Fruit fly (Drosophila melanogaster) whole organism, embryonic: ENCODE results near the gene Fign.
A peak's percentile ranks its signal among the peaks of the same experiment; 100 is the strongest.

Source experiments
- Atf6 ChIP-seq: fragments of 200-800 bp; sonication (Bioruptor generic); IDR thresholded peaks from 2 replicates; pipeline ENCODE4 v1.3.6; 2022; ENCODE audit warnings: missing biosample characterization, missing genetic modification characterization
- C15 ChIP-seq: fragments of 200-800 bp; sonication (Bioruptor generic); IDR thresholded peaks from 3 replicates; pipeline ENCODE4 v1.3.6; 2022; ENCODE audit warnings: missing biosample characterization, missing genetic modification characterization
- CG10462 ChIP-seq: fragments of 200-800 bp; sonication (Bioruptor generic); optimal IDR thresholded peaks from 2 replicates; lab custom pipeline; 2016; ENCODE audit warnings: missing biosample characterization, missing genetic modification characterization
- CG11560 ChIP-seq: fragments of 200-800 bp; sonication (Bioruptor generic); IDR thresholded peaks from 3 replicates; pipeline ENCODE4 v1.3.6; 2022; ENCODE audit warnings: missing biosample characterization, missing genetic modification characterization
- CG12155 ChIP-seq: fragments of 200-800 bp; sonication (Bioruptor generic); optimal IDR thresholded peaks from 3 replicates; lab custom pipeline; 2016; ENCODE audit warnings: missing biosample characterization, missing genetic modification characterization
- CG14667 ChIP-seq: fragments of 200-800 bp; sonication (Bioruptor generic); IDR thresholded peaks from 2 replicates; pipeline ENCODE4 v1.3.6; 2022; ENCODE audit warnings: missing biosample characterization, missing genetic modification characterization
- CG15269 ChIP-seq: fragments of 200-800 bp; sonication (Bioruptor generic); optimal IDR thresholded peaks from 2 replicates; lab custom pipeline; 2018; ENCODE audit warnings: missing biosample characterization, mild to moderate bottlenecking, missing genetic modification characterization, moderate library complexity
- CG15601 ChIP-seq: fragments of 200-800 bp; sonication (Bioruptor generic); optimal IDR thresholded peaks from 3 replicates; lab custom pipeline; 2019; ENCODE audit warnings: missing biosample characterization, mild to moderate bottlenecking, missing genetic modification characterization, moderate library complexity
- CG1602 ChIP-seq: fragments of 200-800 bp; sonication (Bioruptor generic); optimal IDR thresholded peaks from 3 replicates; lab custom pipeline; 2016; ENCODE audit warnings: missing biosample characterization, missing genetic modification characterization
- CG18619 ChIP-seq: fragments of 200-800 bp; sonication (Bioruptor generic); optimal IDR thresholded peaks from 3 replicates; lab custom pipeline; 2017; ENCODE audit warnings: missing biosample characterization, mild to moderate bottlenecking, missing genetic modification characterization
- CG2202 ChIP-seq: fragments of 200-800 bp; sonication (Bioruptor generic); optimal IDR thresholded peaks from 2 replicates; lab custom pipeline; 2018; ENCODE audit warnings: missing biosample characterization, mild to moderate bottlenecking, missing genetic modification characterization
- CG32767 ChIP-seq: fragments of 200-800 bp; sonication (Bioruptor generic); IDR thresholded peaks from 2 replicates; pipeline ENCODE4 v1.3.6; 2022; ENCODE audit warnings: missing biosample characterization, missing genetic modification characterization
- CG3407 ChIP-seq: fragments of 200-800 bp; sonication (Bioruptor generic); optimal IDR thresholded peaks from 2 replicates; lab custom pipeline; 2018; ENCODE audit warnings: missing biosample characterization, mild to moderate bottlenecking, missing genetic modification characterization
- CG4854 ChIP-seq: fragments of 200-800 bp; sonication (Bioruptor generic); optimal IDR thresholded peaks from 2 replicates; lab custom pipeline; 2016; ENCODE audit warnings: missing biosample characterization, missing genetic modification characterization, inconsistent platforms
- CG5180 ChIP-seq: fragments of 200-800 bp; sonication (Bioruptor generic); optimal IDR thresholded peaks from 3 replicates; lab custom pipeline; 2017; ENCODE audit warnings: missing biosample characterization, missing genetic modification characterization, mild to moderate bottlenecking, moderate library complexity, missing genetic modification reagents
- CG6175 ChIP-seq: fragments of 200-800 bp; sonication (Bioruptor generic); IDR thresholded peaks from 3 replicates; pipeline ENCODE4 v1.3.6; 2022; ENCODE audit warnings: missing biosample characterization, missing genetic modification characterization
- CG6254 ChIP-seq: fragments of 200-800 bp; sonication (Bioruptor generic); optimal IDR thresholded peaks from 3 replicates; lab custom pipeline; 2017; ENCODE audit warnings: mild to moderate bottlenecking, missing biosample characterization, missing genetic modification reagents, missing genetic modification characterization
- CG7372 ChIP-seq: fragments of 200-800 bp; sonication (Bioruptor generic); IDR thresholded peaks from 2 replicates; pipeline ENCODE4 v1.3.6; 2022; ENCODE audit warnings: missing biosample characterization, missing genetic modification characterization
- CG8089 ChIP-seq: fragments of 200-800 bp; sonication (Bioruptor generic); optimal IDR thresholded peaks from 3 replicates; lab custom pipeline; 2016; ENCODE audit warnings: missing biosample characterization, missing genetic modification characterization
- CG8290 ChIP-seq, 3 experiments: fragments of 200-800 bp; sonication (Bioruptor generic); optimal IDR thresholded peaks; 2 replicates each; lab custom pipeline; 2016 to 2019; ENCODE audit warnings: missing biosample characterization in 3 of 3, missing genetic modification characterization in 3 of 3, mild to moderate bottlenecking in 2 of 3, moderate library complexity in 1 of 3
- CG8478 ChIP-seq: fragments of >200 bp; optimal IDR thresholded peaks from 2 replicates; lab custom pipeline; 2018
- CG9437 ChIP-seq: fragments of 200-800 bp; sonication (Bioruptor generic); optimal IDR thresholded peaks from 2 replicates; lab custom pipeline; 2018; ENCODE audit warnings: missing biosample characterization, mild to moderate bottlenecking, missing genetic modification characterization
- Chrac-16 ChIP-seq: fragments of 200-800 bp; sonication (Bioruptor generic); optimal IDR thresholded peaks from 3 replicates; lab custom pipeline; 2016; ENCODE audit warnings: missing biosample characterization, missing genetic modification characterization
- Elba2 ChIP-seq: fragments of 200-800 bp; sonication (Bioruptor generic); optimal IDR thresholded peaks from 3 replicates; lab custom pipeline; 2016; ENCODE audit warnings: missing biosample characterization, missing genetic modification characterization
- HLH4C ChIP-seq: fragments of 200-800 bp; sonication (Bioruptor generic); IDR thresholded peaks from 3 replicates; pipeline ENCODE4 v1.3.6; 2022; ENCODE audit warnings: missing biosample characterization, missing genetic modification characterization; ENCODE audit not compliant: partially characterized antibody
- Hey ChIP-seq: fragments of 200-800 bp; sonication (Bioruptor generic); optimal IDR thresholded peaks from 3 replicates; lab custom pipeline; 2018; ENCODE audit warnings: missing biosample characterization, mild to moderate bottlenecking, missing genetic modification characterization
- HmgZ ChIP-seq: fragments of 200-800 bp; sonication (Bioruptor generic); optimal IDR thresholded peaks from 2 replicates; lab custom pipeline; 2018; ENCODE audit warnings: missing biosample characterization, mild to moderate bottlenecking, missing genetic modification characterization
- Hr51 ChIP-seq, 2 experiments: fragments of 200-800 bp; sonication (Bioruptor generic); optimal IDR thresholded peaks; 2 replicates in 1 of 2; 3 replicates in 1 of 2; lab custom pipeline; 2016 to 2018; ENCODE audit warnings: missing biosample characterization in 2 of 2, missing genetic modification characterization in 2 of 2, mild to moderate bottlenecking in 1 of 2, moderate library complexity in 1 of 2
- Hr78 ChIP-seq, 2 experiments: fragments of 200-800 bp in 1 of 2; fragments of >200 bp in 1 of 2; sonication (Bioruptor generic) in 1 of 2; optimal IDR thresholded peaks; 2 replicates each; lab custom pipeline; 2017 to 2019; ENCODE audit warnings: missing biosample characterization in 2 of 2, missing genetic modification characterization in 2 of 2, mild to moderate bottlenecking in 1 of 2, moderate library complexity in 1 of 2
- Meics ChIP-seq: fragments of 200-800 bp; sonication (Bioruptor generic); optimal IDR thresholded peaks from 2 replicates; lab custom pipeline; 2017; ENCODE audit warnings: missing biosample characterization, mild to moderate bottlenecking, missing genetic modification characterization
- al ChIP-seq: fragments of 200-800 bp; sonication (Bioruptor generic); IDR thresholded peaks from 2 replicates; pipeline ENCODE4 v1.3.6; 2022; ENCODE audit warnings: missing biosample characterization, missing genetic modification characterization
- ap ChIP-seq: fragments of 200-800 bp; sonication (Bioruptor generic); IDR thresholded peaks from 2 replicates; pipeline ENCODE4 v1.3.6; 2022; ENCODE audit warnings: missing biosample characterization, missing genetic modification characterization
- corto ChIP-seq: fragments of 200-800 bp; sonication (Bioruptor generic); optimal IDR thresholded peaks from 2 replicates; lab custom pipeline; 2016; ENCODE audit warnings: missing biosample characterization, mild to moderate bottlenecking, missing genetic modification characterization, moderate library complexity
- fd3F ChIP-seq: fragments of 200-800 bp; sonication (Bioruptor generic); optimal IDR thresholded peaks from 2 replicates; lab custom pipeline; 2018; ENCODE audit warnings: missing biosample characterization, mild to moderate bottlenecking, missing genetic modification characterization, moderate library complexity
- grau ChIP-seq: fragments of 200-800 bp; optimal IDR thresholded peaks from 3 replicates; lab custom pipeline; 2019; ENCODE audit warnings: missing biosample characterization, mild to moderate bottlenecking, missing genetic modification characterization, moderate library complexity
- grn ChIP-seq: fragments of 200-800 bp; sonication (Bioruptor generic); optimal IDR thresholded peaks from 3 replicates; lab custom pipeline; 2017; ENCODE audit warnings: missing biosample characterization, missing genetic modification characterization
- gsb ChIP-seq: fragments of 200-800 bp; sonication (Bioruptor generic); IDR thresholded peaks from 2 replicates; pipeline ENCODE4 v1.3.6; 2022; ENCODE audit warnings: missing biosample characterization, missing genetic modification characterization
- lbe ChIP-seq: fragments of 200-800 bp; sonication (Bioruptor generic); optimal IDR thresholded peaks from 2 replicates; lab custom pipeline; 2016; ENCODE audit warnings: missing biosample characterization, mild to moderate bottlenecking, missing genetic modification characterization
- mirr ChIP-seq: fragments of 200-800 bp; sonication (Bioruptor generic); optimal IDR thresholded peaks from 3 replicates; lab custom pipeline; 2018; ENCODE audit warnings: missing biosample characterization, mild to moderate bottlenecking, missing genetic modification characterization
- odd ChIP-seq: fragments of 200-800 bp; sonication (Bioruptor generic); optimal IDR thresholded peaks from 2 replicates; lab custom pipeline; 2017; ENCODE audit warnings: missing biosample characterization, mild to moderate bottlenecking, missing genetic modification characterization
- p53 ChIP-seq: fragments of 200-800 bp; sonication (Bioruptor generic); optimal IDR thresholded peaks from 2 replicates; lab custom pipeline; 2016; ENCODE audit warnings: missing biosample characterization, missing genetic modification characterization
- pita ChIP-seq: fragments of 200-800 bp; sonication (Bioruptor generic); optimal IDR thresholded peaks from 2 replicates; lab custom pipeline; 2017; ENCODE audit warnings: missing biosample characterization, mild to moderate bottlenecking, missing genetic modification characterization
- row ChIP-seq: fragments of 200-800 bp; sonication (Bioruptor generic); IDR thresholded peaks from 3 replicates; pipeline ENCODE4 v1.3.6; 2022; ENCODE audit warnings: missing biosample characterization, missing genetic modification characterization
- sc ChIP-seq, 3 experiments: fragments of >200 bp in 2 of 3; fragments of 200-800 bp in 1 of 3; sonication (Bioruptor generic) in 1 of 3; optimal IDR thresholded peaks; 2 replicates in 2 of 3; 3 replicates in 1 of 3; lab custom pipeline; 2017; ENCODE audit warnings: mild to moderate bottlenecking in 1 of 3, missing biosample characterization in 1 of 3, missing genetic modification characterization in 1 of 3, missing genetic modification reagents in 1 of 3
- sens ChIP-seq: fragments of 200-800 bp; sonication (Bioruptor generic); peaks from one replicate; lab custom pipeline; 2016; ENCODE audit warnings: missing biosample characterization, missing genetic modification characterization
- seq ChIP-seq: fragments of 200-800 bp; sonication (Bioruptor generic); IDR thresholded peaks from 2 replicates; pipeline ENCODE4 v1.3.6; 2022; ENCODE audit warnings: missing biosample characterization, missing genetic modification characterization
- sim ChIP-seq: fragments of 200-800 bp; sonication (Bioruptor generic); IDR thresholded peaks from 2 replicates; pipeline ENCODE4 v1.3.6; 2022; ENCODE audit warnings: missing biosample characterization, missing genetic modification characterization
- wek ChIP-seq: fragments of 200-800 bp; sonication (Bioruptor generic); optimal IDR thresholded peaks from 3 replicates; lab custom pipeline; 2018; ENCODE audit warnings: missing biosample characterization, mild to moderate bottlenecking, missing genetic modification characterization, moderate library complexity

The Fign gene

dm6 chr2L:3298065-3298469 lies 21.6 kb downstream of the Fign start (continued):
- no peak for TF ChIP-seq CG3407
- TF ChIP-seq Chrac-16 (GFP tag; lab: Kevin White, UChicago): no peak
- TF ChIP-seq CG7372 (GFP tag; lab: Robert Waterston, UW): no peak
- TF ChIP-seq fd3F (GFP tag; lab: Kevin White, UChicago): no peak
- no peak for TF ChIP-seq CG4854 (GFP tag; lab: Kevin White, UChicago)
- TF ChIP-seq CG2202 (tag; lab: Kevin White, UChicago): no peak
- TF ChIP-seq Hey (tag; lab: Kevin White, UChicago): peak; percentile 69
- TF ChIP-seq CG11560: no peak
- TF ChIP-seq pita (GFP tag; lab: Kevin White, UChicago): no peak
- no peak for TF ChIP-seq HLH4C
- TF ChIP-seq mirr (GFP tag; lab: Kevin White, UChicago): peak; percentile 86
- TF ChIP-seq sim (GFP tag; lab: Robert Waterston, UW): no peak
- no peak for TF ChIP-seq CG12155
- TF ChIP-seq seq (GFP tag; lab: Robert Waterston, UW): no peak
- TF ChIP-seq Elba2 (GFP tag; lab: Kevin White, UChicago): no peak
- TF ChIP-seq grau (tag; lab: Kevin White, UChicago): no peak
- TF ChIP-seq CG1602: no peak
- no peak for TF ChIP-seq CG8478 (lab: Kevin White, UChicago)
- TF ChIP-seq Atf6 (GFP tag; lab: Robert Waterston, UW): no peak
- no peak for TF ChIP-seq CG6254 (GFP tag; lab: Kevin White, UChicago)
- no peak for TF ChIP-seq sc (optimal IDR thresholded peaks at IDR 0.05; lab: Kevin White, UChicago)
- TF ChIP-seq sc (GFP tag; optimal IDR thresholded peaks at IDR 0.05; lab: Kevin White, UChicago): no peak
- no peak for TF ChIP-seq wek
- TF ChIP-seq CG14667: no peak
- no peak for TF ChIP-seq CG32767 (GFP tag; lab: Robert Waterston, UW)
- TF ChIP-seq CG6175 (GFP tag; lab: Robert Waterston, UW): no peak
- TF ChIP-seq ap (GFP tag; lab: Robert Waterston, UW): no peak
- TF ChIP-seq al (GFP tag; lab: Robert Waterston, UW): no peak
- TF ChIP-seq odd (GFP tag; lab: Kevin White, UChicago): no peak
- no peak for TF ChIP-seq CG18619 (GFP tag; lab: Kevin White, UChicago)
- no peak for TF ChIP-seq CG15269 (tag; lab: Kevin White, UChicago)
- TF ChIP-seq gsb (GFP tag; lab: Robert Waterston, UW): no peak
- peak; percentile 82 for TF ChIP-seq grn
- no peak for TF ChIP-seq Meics (GFP tag; lab: Kevin White, UChicago)
- TF ChIP-seq Hr78 (GFP tag; optimal IDR thresholded peaks at IDR 0.05; lab: Kevin White, UChicago): peak in 1 of 2 experiments; percentile 51
- no peak for TF ChIP-seq CG8290 (GFP tag; optimal IDR thresholded peaks at IDR 0.05; lab: Kevin White, UChicago)
- TF ChIP-seq CG8290 (tag; optimal IDR thresholded peaks at IDR 0.05; lab: Kevin White, UChicago): no peak
- no peak for TF ChIP-seq C15
- TF ChIP-seq corto (GFP tag; lab: Kevin White, UChicago): no peak
- no peak for TF ChIP-seq CG8089 (GFP tag; lab: Kevin White, UChicago)
- no peak for TF ChIP-seq p53

- TF ChIP-seq CG10462 (GFP tag; lab: Kevin White, UChicago): no peak
- TF ChIP-seq lbe (GFP tag; lab: Kevin White, UChicago): peak; percentile 13
- no peak for TF ChIP-seq CG9437 (GFP tag; lab: Kevin White, UChicago)
- TF ChIP-seq Hr51 (GFP tag; optimal IDR thresholded peaks at IDR 0.05; lab: Kevin White, UChicago): no peak
- TF ChIP-seq HmgZ (tag; lab: Kevin White, UChicago): no peak
- peak; percentile 97 for TF ChIP-seq CG5180
- no peak for TF ChIP-seq row (GFP tag; lab: Robert Waterston, UW)
- peak; percentile 61 for TF ChIP-seq sens
- TF ChIP-seq CG15601 (tag; lab: Kevin White, UChicago): peak; percentile 70
Observed at dm6 chr2L:3294572-3294971, 25.1 kb downstream of the Fign start, which contains the start of gene CG9664. Gene CG9664 (minus strand): TSS chr2L:3294706.
